Worm (Caenorhabditis elegans) whole organism, L1 larva: Measurements from ENCODE around the gene Y47A7.2.
A peak's percentile ranks its signal among the peaks of the same experiment; 100 is the strongest.

ENCODE experiments used
- C04F5.9 ChIP-seq: sonication (generic microtip); optimal IDR thresholded peaks from 2 replicates; lab custom pipeline; 2016; ENCODE audit warnings: missing genetic modification characterization, missing compliant biosample characterization
- C16A3.4 ChIP-seq: fragments of 150-350 bp; optimal IDR thresholded peaks from 2 replicates; lab custom pipeline; 2014; ENCODE audit warnings: missing biosample characterization, missing genetic modification characterization
- C34B4.2 ChIP-seq: sonication (generic microtip); optimal IDR thresholded peaks from 2 replicates; lab custom pipeline; 2017; ENCODE audit warnings: mild to moderate bottlenecking, missing genetic modification characterization, missing compliant biosample characterization
- blmp-1 ChIP-seq: fragments of 150-350 bp; optimal IDR thresholded peaks from 2 replicates; lab custom pipeline; 2014; ENCODE audit warnings: missing biosample characterization, missing genetic modification characterization
- ceh-63 ChIP-seq: fragments of 200-800 bp; sonication (Bioruptor generic); optimal IDR thresholded peaks from 2 replicates; lab custom pipeline; 2018; ENCODE audit warnings: mild to moderate bottlenecking, missing genetic modification characterization, missing compliant biosample characterization
- ceh-88 ChIP-seq: fragments of 200-800 bp; sonication (Bioruptor generic); IDR thresholded peaks from 2 replicates; pipeline ENCODE4 v1.3.6; 2022; ENCODE audit warnings: missing genetic modification characterization, missing compliant biosample characterization
- dsc-1 ChIP-seq: sonication (generic microtip); optimal IDR thresholded peaks from 2 replicates; lab custom pipeline; 2016; ENCODE audit warnings: mild to moderate bottlenecking, missing genetic modification characterization, missing compliant biosample characterization
- efl-1 ChIP-seq, 4 experiments: fragments of 150-350 bp; optimal IDR thresholded peaks in 3 of 4; peaks in 1 of 4; 1 replicate in 1 of 4; 2 replicates in 3 of 4; lab custom pipeline; 2014; ENCODE audit warnings: missing biosample characterization in 2 of 4, missing genetic modification characterization in 2 of 4, missing genetic modification reagents in 2 of 4
- egl-27 ChIP-seq, 2 experiments: fragments of 150-350 bp in 1 of 2; sonication (generic microtip); optimal IDR thresholded peaks; 3 replicates each; lab custom pipeline; 2017 to 2018; ENCODE audit warnings: missing biosample characterization in 2 of 2, missing genetic modification characterization in 2 of 2, missing genetic modification reagents in 2 of 2
- elt-2 ChIP-seq: sonication (generic microtip); optimal IDR thresholded peaks from 2 replicates; lab custom pipeline; 2016; ENCODE audit warnings: missing genetic modification characterization, mild to moderate bottlenecking, inconsistent platforms, missing compliant biosample characterization, missing genetic modification reagents
- ets-5 ChIP-seq: fragments of 200-800 bp; sonication (Bioruptor generic); IDR thresholded peaks from 2 replicates; pipeline ENCODE4 v1.3.6; 2022; ENCODE audit warnings: missing genetic modification characterization, missing compliant biosample characterization
- fkh-4 ChIP-seq: sonication (generic microtip); optimal IDR thresholded peaks from 2 replicates; lab custom pipeline; 2016; ENCODE audit warnings: missing compliant biosample characterization, missing genetic modification characterization, borderline replicate concordance
- fkh-8 ChIP-seq: sonication (generic microtip); optimal IDR thresholded peaks from 2 replicates; lab custom pipeline; 2016; ENCODE audit warnings: mild to moderate bottlenecking, missing genetic modification characterization, missing compliant biosample characterization
- grh-1 ChIP-seq: fragments of 200-800 bp; sonication (Bioruptor generic); IDR thresholded peaks from 2 replicates; pipeline ENCODE4 v1.3.6; 2022; ENCODE audit warnings: missing genetic modification reagents, missing genetic modification characterization, missing compliant biosample characterization
- hlh-17 ChIP-seq: fragments of 200-800 bp; sonication (Bioruptor generic); optimal IDR thresholded peaks from 2 replicates; lab custom pipeline; 2018; ENCODE audit warnings: missing genetic modification characterization, mild to moderate bottlenecking, missing compliant biosample characterization, moderate library complexity, borderline replicate concordance
- hpl-2 ChIP-seq: fragments of 150-350 bp; optimal IDR thresholded peaks from 2 replicates; lab custom pipeline; 2014; ENCODE audit warnings: missing biosample characterization, missing genetic modification reagents, missing genetic modification characterization
- irx-1 ChIP-seq: sonication (generic microtip); optimal IDR thresholded peaks from 2 replicates; lab custom pipeline; 2016; ENCODE audit warnings: missing genetic modification characterization, missing compliant biosample characterization
- lin-14 ChIP-seq: fragments of 200-800 bp; sonication (Bioruptor generic); optimal IDR thresholded peaks from 2 replicates; lab custom pipeline; 2018; ENCODE audit warnings: mild to moderate bottlenecking, missing genetic modification characterization, moderate library complexity, missing compliant biosample characterization
- lin-39 ChIP-seq: fragments of 150-350 bp; optimal IDR thresholded peaks from 2 replicates; lab custom pipeline; 2014; ENCODE audit warnings: missing biosample characterization, missing genetic modification reagents, missing genetic modification characterization
- lsy-2 ChIP-seq, 2 experiments: fragments of 150-350 bp; optimal IDR thresholded peaks; 2 replicates each; lab custom pipeline; 2014; ENCODE audit warnings: missing biosample characterization in 2 of 2, missing genetic modification characterization in 2 of 2
- nhr-12 ChIP-seq: sonication (generic microtip); optimal IDR thresholded peaks from 2 replicates; lab custom pipeline; 2017; ENCODE audit warnings: missing biosample characterization, missing genetic modification characterization
- nhr-20 ChIP-seq: sonication (generic microtip); optimal IDR thresholded peaks from 2 replicates; lab custom pipeline; 2016; ENCODE audit warnings: mild to moderate bottlenecking, missing genetic modification characterization, missing compliant biosample characterization
- nhr-71 ChIP-seq: sonication (generic microtip); optimal IDR thresholded peaks from 2 replicates; lab custom pipeline; 2016; ENCODE audit warnings: mild to moderate bottlenecking, missing genetic modification characterization, moderate library complexity, missing compliant biosample characterization
- nhr-76 ChIP-seq: sonication (generic microtip); optimal IDR thresholded peaks from 2 replicates; lab custom pipeline; 2017; ENCODE audit warnings: missing biosample characterization, missing genetic modification characterization
- pag-3 ChIP-seq: sonication (generic microtip); optimal IDR thresholded peaks from 2 replicates; lab custom pipeline; 2017; ENCODE audit warnings: missing genetic modification characterization, mild to moderate bottlenecking, missing compliant biosample characterization, antibody characterized with exemption, borderline replicate concordance; ENCODE audit not compliant: insufficient read depth
- pqm-1 ChIP-seq: sonication (generic microtip); optimal IDR thresholded peaks from 3 replicates; lab custom pipeline; 2017; ENCODE audit warnings: missing biosample characterization, missing genetic modification characterization
- snpc-4 ChIP-seq: fragments of 150-350 bp; optimal IDR thresholded peaks from 2 replicates; lab custom pipeline; 2014; ENCODE audit warnings: missing biosample characterization, missing genetic modification characterization
- snu-23 ChIP-seq: sonication (generic microtip); optimal IDR thresholded peaks from 2 replicates; lab custom pipeline; 2016; ENCODE audit warnings: missing genetic modification characterization, missing compliant biosample characterization
- sup-37 ChIP-seq: fragments of 200-800 bp; sonication (Bioruptor generic); optimal IDR thresholded peaks from 2 replicates; lab custom pipeline; 2018; ENCODE audit warnings: mild to moderate bottlenecking, missing genetic modification characterization, missing compliant biosample characterization
- unc-62 ChIP-seq: fragments of 150-350 bp; optimal IDR thresholded peaks from 2 replicates; lab custom pipeline; 2014; ENCODE audit warnings: missing biosample characterization, missing genetic modification reagents, missing genetic modification characterization
- vab-15 ChIP-seq: sonication (generic microtip); optimal IDR thresholded peaks from 2 replicates; lab custom pipeline; 2017; ENCODE audit warnings: missing genotype, mild to moderate bottlenecking, missing genetic modification characterization, missing compliant biosample characterization
- zag-1 ChIP-seq: fragments of 150-350 bp; optimal IDR thresholded peaks from 2 replicates; lab custom pipeline; 2014; ENCODE audit warnings: missing biosample characterization, missing genetic modification characterization
- zip-4 ChIP-seq: fragments of 200-800 bp; sonication (Bioruptor generic); optimal IDR thresholded peaks from 2 replicates; lab custom pipeline; 2018; ENCODE audit warnings: mild to moderate bottlenecking, missing genetic modification characterization, moderate library complexity, missing compliant biosample characterization

The Y47A7.2 gene

ce11 chrV:5172833-5173232 is 25.3 kb downstream of the Y47A7.2 start, which contains the start of gene srt-65:
srt-65 (minus strand) TSS chrV:5172933.
- no peak for TF ChIP-seq ceh-88 (GFP tag; lab: Robert Waterston, UW)
- no peak for TF ChIP-seq fkh-8
- TF ChIP-seq ets-5 (GFP tag; lab: Robert Waterston, UW), result no peak
- no peak for TF ChIP-seq lin-39 (tag; lab: Kevin White, UChicago)
- no peak for TF ChIP-seq zip-4 (GFP tag; lab: Kevin White, UChicago)
- no peak for TF ChIP-seq nhr-12 (tag; lab: Kevin White, UChicago)
- no peak for TF ChIP-seq nhr-76 (tag; lab: Kevin White, UChicago)
- TF ChIP-seq unc-62 (GFP tag; lab: Kevin White, UChicago), result no peak
- TF ChIP-seq lin-14 (GFP tag; lab: Kevin White, UChicago), result no peak

- no peak for TF ChIP-seq blmp-1 (tag; lab: Kevin White, UChicago)
- TF ChIP-seq C04F5.9 (tag; lab: Kevin White, UChicago), result no peak
- TF ChIP-seq ets-5 (GFP tag; lab: Robert Waterston, UW), result no peak
- no peak for TF ChIP-seq irx-1 (tag; lab: Kevin White, UChicago)
- no peak for TF ChIP-seq grh-1
- no peak for TF ChIP-seq C34B4.2 (tag; lab: Kevin White, UChicago)
- TF ChIP-seq zag-1, result no peak
- TF ChIP-seq dsc-1, result no peak
- TF ChIP-seq pag-3 (tag; lab: Kevin White, UChicago), result no peak
- no peak for TF ChIP-seq sup-37 (GFP tag; lab: Kevin White, UChicago)
- no peak for TF ChIP-seq snu-23 (GFP tag; lab: Kevin White, UChicago)
- no peak for TF ChIP-seq C16A3.4 (tag; lab: Kevin White, UChicago)
- no peak for TF ChIP-seq lsy-2 (tag; optimal IDR thresholded peaks at IDR 0.05; lab: Kevin White, UChicago)
- no peak for TF ChIP-seq pqm-1 (tag; lab: Kevin White, UChicago)
- TF ChIP-seq snpc-4, result no peak
- TF ChIP-seq nhr-71 (tag; lab: Kevin White, UChicago), result no peak
- no peak for TF ChIP-seq vab-15
- TF ChIP-seq fkh-8, result no peak
These were observed 28.6 kb downstream of the Y47A7.2 start, which contains the start of gene srt-64 for ce11 chrV:5169586-5169985. srt-64 (minus strand) TSS chrV:5169686.

ce11 chrV:5165426-5165825 is 32.7 kb downstream of the Y47A7.2 start, which contains the start of gene srw-140:
srw-140 (plus strand) TSS chrV:5165726.
- TF ChIP-seq efl-1 (optimal IDR thresholded peaks at IDR 0.05; lab: Kevin White, UChicago) (no peak), efl-1 (GFP tag; optimal IDR thresholded peaks at IDR 0.05 in 1 of 2; lab: Kevin White, UChicago) (peak in 1 of 2 experiments; percentile 70), elt-2 (tag; lab: Kevin White, UChicago) (no peak)
- TF ChIP-seq, all 84 proteins: peak for 1

- TF ChIP-seq egl-27 (tag; optimal IDR thresholded peaks at IDR 0.05; lab: Kevin White, UChicago) (no peak), snpc-4 (no peak), fkh-4 (tag; lab: Kevin White, UChicago) (no peak), hpl-2 (GFP tag; lab: Kevin White, UChicago) (no peak), ceh-63 (GFP tag; lab: Kevin White, UChicago) (no peak), elt-2 (tag; lab: Kevin White, UChicago) (no peak), nhr-20 (tag; lab: Kevin White, UChicago) (no peak), hlh-17 (GFP tag; lab: Kevin White, UChicago) (no peak)
These were observed 33.5 kb downstream of the Y47A7.2 start, which contains the start of gene abu-7 for ce11 chrV:5164682-5165081. abu-7 (minus strand) TSS chrV:5164782.

- TF ChIP-seq elt-2 (tag; lab: Kevin White, UChicago), result no peak
These were observed 36.3 kb downstream of the Y47A7.2 start, which contains the start of gene abu-6 for ce11 chrV:5161792-5162191. abu-6 (minus strand) TSS chrV:5161892.
